Worm (Caenorhabditis elegans) whole organism, L4/young adult: ENCODE data around the gene ZC196.2.

Experiments
- W03F9.2 ChIP-seq: fragments of 150-350 bp; optimal IDR thresholded peaks from 2 replicates; lab custom pipeline; 2014; ENCODE audit warnings: missing biosample characterization, missing genetic modification characterization
- dao-5 ChIP-seq: sonication (generic microtip); optimal IDR thresholded peaks from 2 replicates; lab custom pipeline; 2016; ENCODE audit warnings: missing genotype, missing genetic modification characterization, moderate library complexity, missing compliant biosample characterization
- him-1 ChIP-seq: sonication (generic microtip); optimal IDR thresholded peaks from 2 replicates; lab custom pipeline; 2016; ENCODE audit warnings: missing genotype, missing genetic modification reagents, missing genetic modification characterization, missing compliant biosample characterization

DNA sequence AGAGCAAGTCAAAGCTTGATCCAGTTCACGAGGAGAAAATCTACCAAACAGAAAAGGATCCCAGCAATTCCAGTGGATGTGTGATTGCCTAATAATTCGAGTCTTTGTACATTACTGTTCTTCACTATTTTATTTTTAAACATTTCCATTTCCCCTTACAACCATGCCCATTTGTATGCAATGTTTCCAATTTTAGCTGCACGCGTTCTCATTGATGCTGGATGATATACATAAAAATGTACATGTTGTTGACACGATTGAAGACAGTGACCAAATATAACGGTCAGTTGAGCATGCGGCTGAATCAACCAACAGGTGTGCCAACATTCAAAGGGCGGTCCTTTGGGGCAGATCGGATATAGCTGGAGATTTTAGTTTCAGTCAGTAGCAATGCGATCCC is 37.0 kb downstream of the ZC196.2 start, which contains the start of gene B0507.1:
- TF ChIP-seq him-1 (tag; lab: Kevin White, UChicago) = no peak
- no peak for TF ChIP-seq dao-5 (tag; lab: Kevin White, UChicago)
- no peak for TF ChIP-seq W03F9.2 (tag; lab: Kevin White, UChicago)
